Fruit fly (Drosophila melanogaster) whole organism, wandering third instar larva: ENCODE results near the gene FER.

Experiments used
- Abd-B ChIP-seq: fragments of >200 bp; optimal IDR thresholded peaks from 2 replicates; lab custom pipeline; 2017; ENCODE audit warnings: missing biosample characterization, missing genetic modification characterization
- CG32264 ChIP-seq: fragments of 200-800 bp; sonication (Bioruptor generic); optimal IDR thresholded peaks from 2 replicates; lab custom pipeline; 2016; ENCODE audit warnings: missing biosample characterization, missing genetic modification characterization
- CG9705 ChIP-seq: fragments of 200-800 bp; sonication (Bioruptor generic); optimal IDR thresholded peaks from 2 replicates; lab custom pipeline; 2018; ENCODE audit warnings: missing biosample characterization, mild to moderate bottlenecking, missing genetic modification characterization
- CrebA ChIP-seq: fragments of 200-800 bp; sonication (Bioruptor generic); optimal IDR thresholded peaks from 2 replicates; lab custom pipeline; 2016; ENCODE audit warnings: missing biosample characterization, mild to moderate bottlenecking, missing genetic modification characterization, borderline replicate concordance
- Dfd ChIP-seq: fragments of >200 bp; optimal IDR thresholded peaks from 2 replicates; lab custom pipeline; 2017; ENCODE audit warnings: missing biosample characterization, missing genetic modification characterization
- Dif ChIP-seq: fragments of 200-275, 200-300 bp; sonication (Bioruptor generic); optimal IDR thresholded peaks from 2 replicates; lab custom pipeline; 2018; ENCODE audit warnings: missing biosample characterization, missing genetic modification characterization; ENCODE audit not compliant: partially characterized antibody
- GATAd ChIP-seq: sonication (Bioruptor generic); optimal IDR thresholded peaks from 2 replicates; lab custom pipeline; 2016; ENCODE audit warnings: missing biosample characterization, missing genetic modification characterization
- HLH106 ChIP-seq: fragments of 200-800 bp; optimal IDR thresholded peaks from 3 replicates; lab custom pipeline; 2019; ENCODE audit warnings: missing biosample characterization, mild to moderate bottlenecking, missing genetic modification characterization, moderate library complexity
- Hnf4 ChIP-seq: fragments of 200-800 bp; sonication (Bioruptor generic); optimal IDR thresholded peaks from 2 replicates; lab custom pipeline; 2016; ENCODE audit warnings: missing biosample characterization, mild to moderate bottlenecking, missing genetic modification characterization
- Hr78 ChIP-seq: fragments of >200 bp; optimal IDR thresholded peaks from 2 replicates; lab custom pipeline; 2017; ENCODE audit warnings: missing biosample characterization, missing genetic modification characterization
- Hr83 ChIP-seq: fragments of 200-300 bp; sonication (Bioruptor generic); optimal IDR thresholded peaks from 2 replicates; lab custom pipeline; 2016; ENCODE audit warnings: missing biosample characterization, mild to moderate bottlenecking, missing genetic modification characterization, moderate library complexity; ENCODE audit not compliant: poor library complexity, severe bottlenecking
- Jra ChIP-seq: sonication (Bioruptor generic); optimal IDR thresholded peaks from 2 replicates; lab custom pipeline; 2016; ENCODE audit warnings: missing biosample characterization, missing genetic modification characterization
- Mio ChIP-seq: sonication (Bioruptor generic); optimal IDR thresholded peaks from 2 replicates; lab custom pipeline; 2016; ENCODE audit warnings: missing biosample characterization, missing genetic modification characterization
- Myc ChIP-seq: fragments of >200 bp; optimal IDR thresholded peaks from 2 replicates; lab custom pipeline; 2017
- N ChIP-seq: fragments of >200 bp; optimal IDR thresholded peaks from 2 replicates; lab custom pipeline; 2018; ENCODE audit warnings: missing biosample characterization, missing external identifiers, missing genetic modification characterization
- OdsH ChIP-seq: fragments of 200-800 bp; sonication (Bioruptor generic); optimal IDR thresholded peaks from 2 replicates; lab custom pipeline; 2016; ENCODE audit warnings: missing biosample characterization, mild to moderate bottlenecking, missing genetic modification characterization
- Rel ChIP-seq, 2 experiments: fragments of 200-800 bp; sonication (Bioruptor generic) in 1 of 2; optimal IDR thresholded peaks; 2 replicates in 1 of 2; 3 replicates in 1 of 2; lab custom pipeline; 2016 to 2019; ENCODE audit warnings: mild to moderate bottlenecking in 2 of 2, missing biosample characterization in 2 of 2, missing genetic modification characterization in 2 of 2, moderate library complexity in 1 of 2
- Sp1 ChIP-seq: fragments of 200-800 bp; sonication (Bioruptor generic); optimal IDR thresholded peaks from 3 replicates; lab custom pipeline; 2019; ENCODE audit warnings: missing biosample characterization, mild to moderate bottlenecking, missing genetic modification characterization, moderate library complexity
- Vsx2 ChIP-seq: fragments of 200-300, 225-300 bp; sonication (Bioruptor generic); optimal IDR thresholded peaks from 2 replicates; lab custom pipeline; 2018; ENCODE audit warnings: missing biosample characterization, missing genetic modification characterization; ENCODE audit not compliant: partially characterized antibody
- br ChIP-seq: fragments of 200-800 bp; sonication (Bioruptor generic); optimal IDR thresholded peaks from 2 replicates; lab custom pipeline; 2016; ENCODE audit warnings: missing biosample characterization, missing genetic modification characterization
- brk ChIP-seq: fragments of 200-800 bp; sonication (Bioruptor generic); optimal IDR thresholded peaks from 2 replicates; lab custom pipeline; 2016; ENCODE audit warnings: missing biosample characterization, mild to moderate bottlenecking, missing genetic modification characterization
- dl ChIP-seq, 2 experiments: fragments of 175-275, 200-275 bp in 1 of 2; fragments of 200-275 bp in 1 of 2; sonication (Bioruptor generic); optimal IDR thresholded peaks; lab custom pipeline; 2018; ENCODE audit warnings: mild to moderate bottlenecking in 2 of 2, missing biosample characterization in 2 of 2, missing genetic modification characterization in 2 of 2, moderate library complexity in 2 of 2; ENCODE audit not compliant: partially characterized antibody in 2 of 2, insufficient read depth in 1 of 2
- dmrt93B ChIP-seq: fragments of 200-800 bp; sonication (Bioruptor generic); optimal IDR thresholded peaks from 2 replicates; lab custom pipeline; 2018; ENCODE audit warnings: missing biosample characterization, mild to moderate bottlenecking, missing genetic modification characterization
- dsf ChIP-seq: sonication (Bioruptor generic); optimal IDR thresholded peaks from 2 replicates; lab custom pipeline; 2016; ENCODE audit warnings: missing biosample characterization, missing genetic modification characterization, borderline replicate concordance
- ey ChIP-seq: fragments of 200-800 bp; sonication (Bioruptor generic); optimal IDR thresholded peaks from 2 replicates; lab custom pipeline; 2016; ENCODE audit warnings: missing biosample characterization, missing genetic modification characterization
- foxo ChIP-seq, 2 experiments: fragments of 200-800 bp; sonication (Bioruptor generic); optimal IDR thresholded peaks; 2 replicates in 1 of 2; 3 replicates in 1 of 2; lab custom pipeline; 2016 to 2017; ENCODE audit warnings: missing biosample characterization in 2 of 2, missing genetic modification characterization in 2 of 2
- fru ChIP-seq: fragments of 200-800 bp; sonication (Bioruptor generic); optimal IDR thresholded peaks from 3 replicates; lab custom pipeline; 2016; ENCODE audit warnings: missing biosample characterization, mild to moderate bottlenecking, missing genetic modification characterization
- h ChIP-seq: fragments of 200-800 bp; sonication (Bioruptor generic); optimal IDR thresholded peaks from 3 replicates; lab custom pipeline; 2016; ENCODE audit warnings: missing biosample characterization, mild to moderate bottlenecking, missing genetic modification characterization
- jim ChIP-seq: fragments of 175-275, 200-325 bp; sonication (Bioruptor generic); optimal IDR thresholded peaks from 2 replicates; lab custom pipeline; 2016; ENCODE audit warnings: missing biosample characterization, mild to moderate bottlenecking, missing genetic modification characterization
- lola ChIP-seq: fragments of >200 bp; optimal IDR thresholded peaks from 2 replicates; lab custom pipeline; 2017; ENCODE audit warnings: missing biosample characterization, missing genetic modification characterization
- pan ChIP-seq: fragments of >200 bp; optimal IDR thresholded peaks from 2 replicates; lab custom pipeline; 2017
- psq ChIP-seq: fragments of 200-800 bp; sonication (Bioruptor generic); optimal IDR thresholded peaks from 3 replicates; lab custom pipeline; 2017; ENCODE audit warnings: missing biosample characterization, mild to moderate bottlenecking, missing genetic modification characterization, moderate library complexity
- rgr ChIP-seq: fragments of 200-800 bp; sonication (Bioruptor generic); optimal IDR thresholded peaks from 3 replicates; lab custom pipeline; 2016; ENCODE audit warnings: missing biosample characterization, mild to moderate bottlenecking, missing genetic modification characterization
- sage ChIP-seq: fragments of 200-800 bp; sonication (Bioruptor generic); optimal IDR thresholded peaks from 2 replicates; lab custom pipeline; 2016; ENCODE audit warnings: missing biosample characterization, mild to moderate bottlenecking, missing genetic modification characterization
- sv ChIP-seq: fragments of 200-800 bp; sonication (Bioruptor generic); optimal IDR thresholded peaks from 3 replicates; lab custom pipeline; 2016; ENCODE audit warnings: missing biosample characterization, missing genetic modification characterization
- tai ChIP-seq: sonication (Bioruptor generic); optimal IDR thresholded peaks from 2 replicates; lab custom pipeline; 2016; ENCODE audit warnings: missing biosample characterization, missing genetic modification characterization
- usp ChIP-seq: fragments of >200 bp; optimal IDR thresholded peaks from 2 replicates; lab custom pipeline; 2017; ENCODE audit warnings: missing biosample characterization, missing genetic modification characterization
- woc ChIP-seq: sonication (Bioruptor generic); optimal IDR thresholded peaks from 2 replicates; lab custom pipeline; 2016; ENCODE audit warnings: missing biosample characterization, mild to moderate bottlenecking, missing genetic modification characterization

FER gene

DNA sequence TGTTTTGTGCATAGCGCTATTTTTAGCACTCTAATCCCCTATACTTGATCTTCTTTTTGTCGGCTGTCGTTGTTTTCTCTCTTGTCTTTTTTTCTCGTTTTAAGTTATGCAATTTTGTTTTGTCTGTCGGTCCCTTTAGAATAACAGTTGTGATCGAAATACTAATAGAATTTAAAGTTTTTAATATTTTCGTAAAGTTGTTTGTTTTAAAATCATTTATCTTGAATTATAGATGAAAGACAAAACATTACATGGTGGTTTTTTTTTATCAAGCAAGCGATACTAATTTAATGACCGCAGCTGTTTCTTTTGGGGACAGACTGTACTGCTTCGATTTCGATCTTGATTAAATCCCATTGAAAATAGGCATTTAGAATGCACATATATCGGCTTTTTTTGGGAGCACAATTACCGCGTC, 49.5 kb downstream of the FER start:
- TF ChIP-seq GATAd (GFP tag; lab: Kevin White, UChicago) (no peak), ey (no peak), CrebA (no peak), sv (no peak), psq (GFP tag; lab: Kevin White, UChicago) (peak; percentile 4), tai (no peak), foxo (GFP tag; optimal IDR thresholded peaks at IDR 0.05; lab: Kevin White, UChicago) (peak; percentile 28 to 35), Hr83 (no peak), lola (GFP tag; lab: Kevin White, UChicago) (no peak), Jra (no peak), fru (GFP tag; lab: Kevin White, UChicago) (peak; percentile 39), Mio (GFP tag; lab: Kevin White, UChicago) (no peak), rgr (peak; percentile 40)
- TF ChIP-seq, all 38 proteins: peak for 4

DNA sequence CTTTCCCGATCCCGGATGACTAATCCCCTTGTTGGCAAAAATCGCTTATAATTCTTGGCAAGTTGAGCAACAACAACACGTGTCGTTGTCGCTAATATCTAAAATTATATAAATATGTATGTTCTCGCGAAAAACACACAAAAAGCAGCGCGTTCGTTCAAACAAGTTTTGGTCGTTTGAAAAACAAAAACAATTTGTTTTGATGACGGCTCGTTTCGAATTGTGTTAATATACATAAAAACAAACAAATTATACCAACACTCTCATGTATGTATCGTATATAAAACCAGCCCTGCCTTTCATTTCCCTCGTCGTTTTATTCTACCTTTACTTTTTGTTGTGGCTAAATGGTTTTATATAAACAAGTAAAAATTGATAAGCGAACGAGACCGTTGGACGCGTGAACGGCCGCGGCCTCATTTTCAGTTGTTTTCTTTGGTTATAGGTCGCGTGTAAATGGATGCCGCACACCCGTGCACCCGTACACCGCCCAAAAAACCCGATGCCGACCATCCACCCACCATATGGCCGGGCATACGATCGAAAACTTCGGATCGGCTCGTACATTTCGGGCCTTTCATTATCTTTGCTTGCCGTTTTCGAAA, 50.1 kb downstream of the FER start:
- TF ChIP-seq sage (GFP tag; lab: Kevin White, UChicago) (peak; percentile 51), Jra (no peak), dmrt93B (GFP tag; lab: Kevin White, UChicago) (no peak), CG9705 (GFP tag; lab: Kevin White, UChicago) (no peak), sv (no peak), foxo (GFP tag; optimal IDR thresholded peaks at IDR 0.05; lab: Kevin White, UChicago) (no peak), N (no peak), psq (GFP tag; lab: Kevin White, UChicago) (no peak), Mio (GFP tag; lab: Kevin White, UChicago) (no peak), Dif (GFP tag; lab: Kevin White, UChicago) (no peak), HLH106 (no peak), dsf (GFP tag; lab: Kevin White, UChicago) (no peak), CG32264 (GFP tag; lab: Kevin White, UChicago) (no peak), dl (GFP tag; optimal IDR thresholded peaks at IDR 0.05; lab: Kevin White, UChicago; ENCODE audit: insufficient read depth in 1 of 2, partially characterized antibody in 2 of 2) (no peak), GATAd (GFP tag; lab: Kevin White, UChicago) (no peak), OdsH (GFP tag; lab: Kevin White, UChicago) (no peak), h (GFP tag; lab: Kevin White, UChicago) (peak; percentile 44), tai (no peak), brk (GFP tag; lab: Kevin White, UChicago) (peak; percentile 9), Hr83 (peak; percentile 13), CrebA (peak; percentile 53), Hnf4 (GFP tag; lab: Kevin White, UChicago) (peak; percentile 27), jim (GFP tag; lab: Kevin White, UChicago) (no peak), woc (GFP tag; lab: Kevin White, UChicago) (no peak), usp (GFP tag; lab: Kevin White, UChicago) (no peak), lola (GFP tag; lab: Kevin White, UChicago) (no peak), ey (no peak), fru (GFP tag; lab: Kevin White, UChicago) (no peak), Sp1 (GFP tag; lab: Kevin White, UChicago) (no peak), rgr (no peak), br (GFP tag; lab: Kevin White, UChicago) (no peak), Rel (GFP tag; optimal IDR thresholded peaks at IDR 0.05; lab: Kevin White, UChicago) (peak; percentile 16), Rel (tag; optimal IDR thresholded peaks at IDR 0.05; lab: Kevin White, UChicago) (peak; percentile 62), Hr78 (GFP tag; lab: Kevin White, UChicago) (no peak), Vsx2 (GFP tag; lab: Kevin White, UChicago) (no peak), Myc (lab: Kevin White, UChicago) (no peak), Abd-B (no peak), Dfd (GFP tag; lab: Kevin White, UChicago) (no peak), pan (lab: Kevin White, UChicago) (no peak)
